Fruit fly (Drosophila melanogaster) whole organism, pupa: ENCODE data around the gene CG31195.

ENCODE experiments used
- CG10348 ChIP-seq: fragments of 200-800 bp; sonication (Bioruptor generic); IDR thresholded peaks from 2 replicates; pipeline ENCODE4 v1.3.6; 2022; ENCODE audit warnings: missing biosample characterization, missing genetic modification characterization
- CG12605 ChIP-seq: fragments of 200-800 bp; sonication (Bioruptor generic); IDR thresholded peaks from 2 replicates; pipeline ENCODE4 v1.3.6; 2022; ENCODE audit warnings: missing biosample characterization, missing genetic modification characterization
- CG17806 ChIP-seq: fragments of 200-800 bp; sonication (Bioruptor generic); optimal IDR thresholded peaks from 2 replicates; lab custom pipeline; 2018; ENCODE audit warnings: missing biosample characterization, mild to moderate bottlenecking, missing genetic modification characterization, moderate library complexity
- CG32121 ChIP-seq: fragments of 200-800 bp; sonication (Bioruptor generic); IDR thresholded peaks from 2 replicates; pipeline ENCODE4 v1.3.6; 2022; ENCODE audit warnings: missing biosample characterization, missing genetic modification characterization
- CG4496 ChIP-seq: fragments of 200-800 bp; sonication (Bioruptor generic); IDR thresholded peaks from 3 replicates; pipeline ENCODE4 v1.3.6; 2022; ENCODE audit warnings: missing biosample characterization, missing genetic modification characterization
- EcR ChIP-seq: fragments of 200-800 bp; sonication (Bioruptor generic); optimal IDR thresholded peaks from 3 replicates; lab custom pipeline; 2019; ENCODE audit warnings: missing biosample characterization, missing genetic modification characterization, mild to moderate bottlenecking, moderate library complexity, missing genetic modification reagents
- fd96Ca ChIP-seq: fragments of 200-800 bp; sonication (Bioruptor generic); IDR thresholded peaks from 3 replicates; pipeline ENCODE4 v1.3.6; 2022; ENCODE audit warnings: missing biosample characterization, missing genetic modification characterization
- gl ChIP-seq: fragments of 200-800 bp; sonication (Bioruptor generic); optimal IDR thresholded peaks from 2 replicates; lab custom pipeline; 2018; ENCODE audit warnings: missing biosample characterization, mild to moderate bottlenecking, missing genetic modification characterization
- rn ChIP-seq: fragments of 200-800 bp; sonication (Bioruptor generic); IDR thresholded peaks from 2 replicates; pipeline ENCODE4 v1.3.6; 2022; ENCODE audit warnings: missing biosample characterization, missing genetic modification characterization

- TF ChIP-seq rn (GFP tag; lab: Robert Waterston, UW) (peak; percentile 8; the same call in 1 of the 2 replicates), gl (tag; lab: Kevin White, UChicago) (peak; percentile 54), fd96Ca (GFP tag; lab: Robert Waterston, UW) (0 out of 3 replicates have a peak, but pooled peaks have one; percentile 27), CG4496 (GFP tag; lab: Robert Waterston, UW) (peak; percentile 81; the same call in 2 of the 3 replicates), CG10348 (GFP tag; lab: Robert Waterston, UW) (no peak), EcR (no peak), CG12605 (GFP tag; lab: Robert Waterston, UW) (peak; percentile 61), CG32121 (GFP tag; lab: Robert Waterston, UW) (peak; percentile 65), CG17806 (tag; lab: Kevin White, UChicago) (peak; percentile 96)
Measured at dm6 chr3R:20782104-20782654, 20.0 kb upstream of the CG31195 start.
